Worm (Caenorhabditis elegans): Measurements from ENCODE around the gene trpp-12.

trpp-12 gene

ce11 chrX:2409243-2409741 lies at the start of gene trpp-12, which contains the start of gene C43H6.12:
TSS of gene trpp-12 (plus strand) at chrX:2409691.
TSS of gene C43H6.12 (plus strand) at chrX:2409607.
- TF ChIP-seq sox-2 (GFP tag; IDR thresholded peaks at IDR 0.05) (no peak), pat-9 (tag; optimal IDR thresholded peaks at IDR 0.05) (no peak), unc-42 (tag; optimal IDR thresholded peaks at IDR 0.05) (no peak), ceh-14 (tag; optimal IDR thresholded peaks at IDR 0.05) (no peak), ceh-34 (tag; optimal IDR thresholded peaks at IDR 0.05) (no peak), Y22D7AL.16 (tag; optimal IDR thresholded peaks at IDR 0.05) (no peak), hlh-15 (tag; optimal IDR thresholded peaks at IDR 0.05) (no peak), nhr-11 (tag; optimal IDR thresholded peaks at IDR 0.05) (no peak), unc-55 (GFP tag; optimal IDR thresholded peaks at IDR 0.05) (no peak), fkh-6 (tag; optimal IDR thresholded peaks at IDR 0.05) (no peak)

DNA sequence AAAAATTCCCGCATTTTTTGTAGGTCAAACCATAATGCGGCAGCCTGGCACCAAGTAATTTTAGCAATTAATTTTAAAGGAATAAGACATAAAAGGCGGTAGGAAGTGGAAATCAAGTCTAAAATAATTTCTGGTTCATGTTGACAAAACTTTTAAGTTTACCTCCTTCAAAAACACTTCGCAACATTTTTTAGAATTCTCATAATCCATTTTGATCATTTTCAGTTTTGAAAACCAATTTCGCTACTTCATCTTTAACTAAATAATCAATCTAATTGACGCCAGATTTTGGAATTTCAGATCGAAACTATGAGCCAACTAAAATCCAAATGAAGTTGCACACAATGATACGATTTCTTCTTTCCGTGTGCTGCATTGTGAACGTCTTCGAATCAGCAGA lies 49.7 kb upstream of the trpp-12 start, which contains the start of gene lgc-40:
Gene lgc-40, plus strand, starts transcription at position 301 of the 400 bp plus-strand sequence.
- TF ChIP-seq hlh-6 (tag; optimal IDR thresholded peaks at IDR 0.05): no peak
- no peak for TF ChIP-seq ceh-14 (tag; optimal IDR thresholded peaks at IDR 0.05)
- no peak for TF ChIP-seq dmd-4 (tag; optimal IDR thresholded peaks at IDR 0.05; ENCODE audit: borderline replicate concordance)
- TF ChIP-seq pha-4 (tag; optimal IDR thresholded peaks at IDR 0.05): no peak
- no peak for TF ChIP-seq syd-9 (tag; optimal IDR thresholded peaks at IDR 0.05)
- TF ChIP-seq dve-1 (tag; optimal IDR thresholded peaks at IDR 0.05): no peak
- no peak for TF ChIP-seq nhr-232 (tag; optimal IDR thresholded peaks at IDR 0.05)
- TF ChIP-seq ets-4 (tag; optimal IDR thresholded peaks at IDR 0.05): no peak
- TF ChIP-seq pax-1 (tag; optimal IDR thresholded peaks at IDR 0.05): no peak
- no peak for TF ChIP-seq eyg-1 (tag; optimal IDR thresholded peaks at IDR 0.05)
- no peak for TF ChIP-seq hlh-15 (tag; optimal IDR thresholded peaks at IDR 0.05)
- no peak for TF ChIP-seq K02D7.2 (tag; optimal IDR thresholded peaks at IDR 0.05)
- no peak for TF ChIP-seq ceh-2 (tag; optimal IDR thresholded peaks at IDR 0.05)
- no peak for TF ChIP-seq elt-2 (tag; optimal IDR thresholded peaks at IDR 0.05)
- TF ChIP-seq hlh-13 (GFP tag; optimal IDR thresholded peaks at IDR 0.05): no peak
- no peak for TF ChIP-seq zip-5 (tag; optimal IDR thresholded peaks at IDR 0.05)
- no peak for TF ChIP-seq madf-2 (tag; optimal IDR thresholded peaks at IDR 0.05)
- TF ChIP-seq npax-4 (tag; optimal IDR thresholded peaks at IDR 0.05): no peak
- TF ChIP-seq fax-1 (tag; optimal IDR thresholded peaks at IDR 0.05): no peak
- TF ChIP-seq ceh-9 (tag; optimal IDR thresholded peaks at IDR 0.05): no peak

ce11 chrX:2362872-2363271 lies 46.6 kb upstream of the trpp-12 start:
- TF ChIP-seq ceh-14 (tag; optimal IDR thresholded peaks at IDR 0.05) (no peak), tbx-7 (tag; optimal IDR thresholded peaks at IDR 0.05) (no peak), pag-3 (tag; optimal IDR thresholded peaks at IDR 0.05; ENCODE audit: borderline replicate concordance) (no peak), hlh-30 (tag; optimal IDR thresholded peaks at IDR 0.05; ENCODE audit: insufficient read depth) (no peak), pha-4 (tag; optimal IDR thresholded peaks at IDR 0.05) (no peak), T23F11.4 (GFP tag; optimal IDR thresholded peaks at IDR 0.05) (no peak), F13H6.1 (tag; optimal IDR thresholded peaks at IDR 0.05) (no peak), sdc-2 (tag; optimal IDR thresholded peaks at IDR 0.05) (no peak), sox-4 (tag; optimal IDR thresholded peaks at IDR 0.05) (no peak), elt-2 (tag; optimal IDR thresholded peaks at IDR 0.05) (no peak), dmd-4 (tag; optimal IDR thresholded peaks at IDR 0.05; ENCODE audit: borderline replicate concordance) (no peak), mec-3 (tag; optimal IDR thresholded peaks at IDR 0.05; ENCODE audit: borderline replicate concordance) (no peak), ceh-24 (tag; optimal IDR thresholded peaks at IDR 0.05) (no peak), ets-4 (tag; optimal IDR thresholded peaks at IDR 0.05) (no peak), ztf-16 (tag; optimal IDR thresholded peaks at IDR 0.05) (no peak), fax-1 (tag; optimal IDR thresholded peaks at IDR 0.05) (no peak)
